Worm (Caenorhabditis elegans) whole organism, L3 larva: ENCODE results near the gene C29E4.14.

ENCODE experiments used
- ceh-28 ChIP-seq: fragments of 150-350 bp; optimal IDR thresholded peaks from 2 replicates; lab custom pipeline; 2014; ENCODE audit warnings: missing biosample characterization, missing genetic modification reagents, missing genetic modification characterization
- lin-39 ChIP-seq: fragments of 150-350 bp; optimal IDR thresholded peaks from 2 replicates; lab custom pipeline; 2018; ENCODE audit warnings: missing biosample characterization, missing genetic modification reagents, missing genetic modification characterization
- nhr-28 ChIP-seq: fragments of 150-350 bp; optimal IDR thresholded peaks from 2 replicates; lab custom pipeline; 2014; ENCODE audit warnings: missing biosample characterization, missing genetic modification characterization

DNA sequence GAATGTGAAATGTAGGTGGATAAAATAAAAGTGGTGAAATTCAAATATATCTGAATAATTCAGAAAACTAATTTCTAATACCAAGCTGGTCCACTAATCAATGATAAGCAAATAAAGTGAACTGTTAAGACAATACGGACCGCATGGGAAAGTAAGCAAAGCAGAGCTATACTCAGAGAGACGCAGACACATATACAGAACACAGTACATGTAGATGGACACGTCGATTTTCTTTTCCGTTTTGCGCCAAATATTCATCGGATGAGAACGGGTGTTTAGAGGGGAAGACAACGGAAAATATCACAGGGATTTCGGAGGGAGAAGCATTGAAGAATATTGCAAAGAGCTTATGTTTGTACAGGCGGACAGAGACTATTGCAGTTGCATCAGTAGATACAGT, 6.0 kb downstream of the C29E4.14 start:
- TF ChIP-seq ceh-28 (no peak), nhr-28 (tag; lab: Kevin White, UChicago) (no peak), lin-39 (no peak)
